Fruit fly (Drosophila melanogaster) whole organism, wandering third instar larva: ENCODE results near the gene CG13738.

ENCODE experiments used
- Abd-B ChIP-seq: fragments of >200 bp; optimal IDR thresholded peaks from 2 replicates; lab custom pipeline; 2017; ENCODE audit warnings: missing biosample characterization, missing genetic modification characterization
- CG32264 ChIP-seq: fragments of 200-800 bp; sonication (Bioruptor generic); optimal IDR thresholded peaks from 2 replicates; lab custom pipeline; 2016; ENCODE audit warnings: missing biosample characterization, missing genetic modification characterization
- CG9705 ChIP-seq: fragments of 200-800 bp; sonication (Bioruptor generic); optimal IDR thresholded peaks from 2 replicates; lab custom pipeline; 2018; ENCODE audit warnings: missing biosample characterization, mild to moderate bottlenecking, missing genetic modification characterization
- CrebA ChIP-seq: fragments of 200-800 bp; sonication (Bioruptor generic); optimal IDR thresholded peaks from 2 replicates; lab custom pipeline; 2016; ENCODE audit warnings: missing biosample characterization, mild to moderate bottlenecking, missing genetic modification characterization, borderline replicate concordance
- Dfd ChIP-seq: fragments of >200 bp; optimal IDR thresholded peaks from 2 replicates; lab custom pipeline; 2017; ENCODE audit warnings: missing biosample characterization, missing genetic modification characterization
- Dif ChIP-seq: fragments of 200-275, 200-300 bp; sonication (Bioruptor generic); optimal IDR thresholded peaks from 2 replicates; lab custom pipeline; 2018; ENCODE audit warnings: missing biosample characterization, missing genetic modification characterization; ENCODE audit not compliant: partially characterized antibody
- GATAd ChIP-seq: sonication (Bioruptor generic); optimal IDR thresholded peaks from 2 replicates; lab custom pipeline; 2016; ENCODE audit warnings: missing biosample characterization, missing genetic modification characterization
- HLH106 ChIP-seq: fragments of 200-800 bp; optimal IDR thresholded peaks from 3 replicates; lab custom pipeline; 2019; ENCODE audit warnings: missing biosample characterization, mild to moderate bottlenecking, missing genetic modification characterization, moderate library complexity
- Hr78 ChIP-seq: fragments of >200 bp; optimal IDR thresholded peaks from 2 replicates; lab custom pipeline; 2017; ENCODE audit warnings: missing biosample characterization, missing genetic modification characterization
- Hr83 ChIP-seq: fragments of 200-300 bp; sonication (Bioruptor generic); optimal IDR thresholded peaks from 2 replicates; lab custom pipeline; 2016; ENCODE audit warnings: missing biosample characterization, mild to moderate bottlenecking, missing genetic modification characterization, moderate library complexity; ENCODE audit not compliant: poor library complexity, severe bottlenecking
- Mio ChIP-seq: sonication (Bioruptor generic); optimal IDR thresholded peaks from 2 replicates; lab custom pipeline; 2016; ENCODE audit warnings: missing biosample characterization, missing genetic modification characterization
- Myc ChIP-seq: fragments of >200 bp; optimal IDR thresholded peaks from 2 replicates; lab custom pipeline; 2017
- OdsH ChIP-seq: fragments of 200-800 bp; sonication (Bioruptor generic); optimal IDR thresholded peaks from 2 replicates; lab custom pipeline; 2016; ENCODE audit warnings: missing biosample characterization, mild to moderate bottlenecking, missing genetic modification characterization
- Rel ChIP-seq, 2 experiments: fragments of 200-800 bp; sonication (Bioruptor generic) in 1 of 2; optimal IDR thresholded peaks; 2 replicates in 1 of 2; 3 replicates in 1 of 2; lab custom pipeline; 2016 to 2019; ENCODE audit warnings: mild to moderate bottlenecking in 2 of 2, missing biosample characterization in 2 of 2, missing genetic modification characterization in 2 of 2, moderate library complexity in 1 of 2
- Sp1 ChIP-seq: fragments of 200-800 bp; sonication (Bioruptor generic); optimal IDR thresholded peaks from 3 replicates; lab custom pipeline; 2019; ENCODE audit warnings: missing biosample characterization, mild to moderate bottlenecking, missing genetic modification characterization, moderate library complexity
- Vsx2 ChIP-seq: fragments of 200-300, 225-300 bp; sonication (Bioruptor generic); optimal IDR thresholded peaks from 2 replicates; lab custom pipeline; 2018; ENCODE audit warnings: missing biosample characterization, missing genetic modification characterization; ENCODE audit not compliant: partially characterized antibody
- br ChIP-seq: fragments of 200-800 bp; sonication (Bioruptor generic); optimal IDR thresholded peaks from 2 replicates; lab custom pipeline; 2016; ENCODE audit warnings: missing biosample characterization, missing genetic modification characterization
- brk ChIP-seq: fragments of 200-800 bp; sonication (Bioruptor generic); optimal IDR thresholded peaks from 2 replicates; lab custom pipeline; 2016; ENCODE audit warnings: missing biosample characterization, mild to moderate bottlenecking, missing genetic modification characterization
- dl ChIP-seq, 2 experiments: fragments of 175-275, 200-275 bp in 1 of 2; fragments of 200-275 bp in 1 of 2; sonication (Bioruptor generic); optimal IDR thresholded peaks; lab custom pipeline; 2018; ENCODE audit warnings: mild to moderate bottlenecking in 2 of 2, missing biosample characterization in 2 of 2, missing genetic modification characterization in 2 of 2, moderate library complexity in 2 of 2; ENCODE audit not compliant: partially characterized antibody in 2 of 2, insufficient read depth in 1 of 2
- dmrt93B ChIP-seq: fragments of 200-800 bp; sonication (Bioruptor generic); optimal IDR thresholded peaks from 2 replicates; lab custom pipeline; 2018; ENCODE audit warnings: missing biosample characterization, mild to moderate bottlenecking, missing genetic modification characterization
- dsf ChIP-seq: sonication (Bioruptor generic); optimal IDR thresholded peaks from 2 replicates; lab custom pipeline; 2016; ENCODE audit warnings: missing biosample characterization, missing genetic modification characterization, borderline replicate concordance
- ey ChIP-seq: fragments of 200-800 bp; sonication (Bioruptor generic); optimal IDR thresholded peaks from 2 replicates; lab custom pipeline; 2016; ENCODE audit warnings: missing biosample characterization, missing genetic modification characterization
- foxo ChIP-seq, 2 experiments: fragments of 200-800 bp; sonication (Bioruptor generic); optimal IDR thresholded peaks; 2 replicates in 1 of 2; 3 replicates in 1 of 2; lab custom pipeline; 2016 to 2017; ENCODE audit warnings: missing biosample characterization in 2 of 2, missing genetic modification characterization in 2 of 2
- fru ChIP-seq: fragments of 200-800 bp; sonication (Bioruptor generic); optimal IDR thresholded peaks from 3 replicates; lab custom pipeline; 2016; ENCODE audit warnings: missing biosample characterization, mild to moderate bottlenecking, missing genetic modification characterization
- h ChIP-seq: fragments of 200-800 bp; sonication (Bioruptor generic); optimal IDR thresholded peaks from 3 replicates; lab custom pipeline; 2016; ENCODE audit warnings: missing biosample characterization, mild to moderate bottlenecking, missing genetic modification characterization
- jim ChIP-seq: fragments of 175-275, 200-325 bp; sonication (Bioruptor generic); optimal IDR thresholded peaks from 2 replicates; lab custom pipeline; 2016; ENCODE audit warnings: missing biosample characterization, mild to moderate bottlenecking, missing genetic modification characterization
- lola ChIP-seq: fragments of >200 bp; optimal IDR thresholded peaks from 2 replicates; lab custom pipeline; 2017; ENCODE audit warnings: missing biosample characterization, missing genetic modification characterization
- pan ChIP-seq: fragments of >200 bp; optimal IDR thresholded peaks from 2 replicates; lab custom pipeline; 2017
- psq ChIP-seq: fragments of 200-800 bp; sonication (Bioruptor generic); optimal IDR thresholded peaks from 3 replicates; lab custom pipeline; 2017; ENCODE audit warnings: missing biosample characterization, mild to moderate bottlenecking, missing genetic modification characterization, moderate library complexity
- rgr ChIP-seq: fragments of 200-800 bp; sonication (Bioruptor generic); optimal IDR thresholded peaks from 3 replicates; lab custom pipeline; 2016; ENCODE audit warnings: missing biosample characterization, mild to moderate bottlenecking, missing genetic modification characterization
- sage ChIP-seq: fragments of 200-800 bp; sonication (Bioruptor generic); optimal IDR thresholded peaks from 2 replicates; lab custom pipeline; 2016; ENCODE audit warnings: missing biosample characterization, mild to moderate bottlenecking, missing genetic modification characterization
- sv ChIP-seq: fragments of 200-800 bp; sonication (Bioruptor generic); optimal IDR thresholded peaks from 3 replicates; lab custom pipeline; 2016; ENCODE audit warnings: missing biosample characterization, missing genetic modification characterization
- tai ChIP-seq: sonication (Bioruptor generic); optimal IDR thresholded peaks from 2 replicates; lab custom pipeline; 2016; ENCODE audit warnings: missing biosample characterization, missing genetic modification characterization
- usp ChIP-seq: fragments of >200 bp; optimal IDR thresholded peaks from 2 replicates; lab custom pipeline; 2017; ENCODE audit warnings: missing biosample characterization, missing genetic modification characterization
- woc ChIP-seq: sonication (Bioruptor generic); optimal IDR thresholded peaks from 2 replicates; lab custom pipeline; 2016; ENCODE audit warnings: missing biosample characterization, mild to moderate bottlenecking, missing genetic modification characterization

CG13738 gene

dm6 chr3L:13973377-13974111, at the start of gene CG13738, which contains the start of gene Hsc70-1:
TSS of gene CG13738 (minus strand) at chr3L:13973477.
TSS of gene Hsc70-1 (plus strand) at chr3L:13974061.
- TF ChIP-seq woc (GFP tag; lab: Kevin White, UChicago) = no peak
- no peak for TF ChIP-seq lola (GFP tag; lab: Kevin White, UChicago)
- TF ChIP-seq, all 38 proteins: peak for 0

dm6 chr3L:14006704-14007126, 33.4 kb upstream of the CG13738 start:
- TF ChIP-seq h (GFP tag; lab: Kevin White, UChicago) = no peak
- TF ChIP-seq psq (GFP tag; lab: Kevin White, UChicago) = peak; percentile 85

- no peak for TF ChIP-seq woc (GFP tag; lab: Kevin White, UChicago)
- TF ChIP-seq Mio = no peak
- no peak for TF ChIP-seq Sp1
- no peak for TF ChIP-seq CG32264 (GFP tag; lab: Kevin White, UChicago)
- TF ChIP-seq Myc (lab: Kevin White, UChicago) = no peak
- TF ChIP-seq Vsx2 (GFP tag; lab: Kevin White, UChicago) = no peak
- no peak for TF ChIP-seq psq (GFP tag; lab: Kevin White, UChicago)
- TF ChIP-seq fru = no peak
- no peak for TF ChIP-seq Hr83 (GFP tag; lab: Kevin White, UChicago)
- no peak for TF ChIP-seq brk (GFP tag; lab: Kevin White, UChicago)
- TF ChIP-seq h (GFP tag; lab: Kevin White, UChicago) = no peak
- TF ChIP-seq foxo (GFP tag; optimal IDR thresholded peaks at IDR 0.05; lab: Kevin White, UChicago) = no peak
- no peak for TF ChIP-seq CrebA (GFP tag; lab: Kevin White, UChicago)
- no peak for TF ChIP-seq Abd-B (GFP tag; lab: Kevin White, UChicago)
- TF ChIP-seq lola (GFP tag; lab: Kevin White, UChicago) = no peak
- TF ChIP-seq sage (GFP tag; lab: Kevin White, UChicago) = no peak
- TF ChIP-seq Dif (GFP tag; lab: Kevin White, UChicago) = no peak
- no peak for TF ChIP-seq Hr78
- no peak for TF ChIP-seq dmrt93B (GFP tag; lab: Kevin White, UChicago)
- TF ChIP-seq OdsH = no peak
- TF ChIP-seq, all 38 proteins: peak for 0
Observed at dm6 chr3L:14005627-14006287, 32.5 kb upstream of the CG13738 start.

- TF ChIP-seq CrebA (GFP tag; lab: Kevin White, UChicago) (no peak), usp (GFP tag; lab: Kevin White, UChicago) (no peak), woc (GFP tag; lab: Kevin White, UChicago) (peak; percentile 94), lola (GFP tag; lab: Kevin White, UChicago) (no peak), pan (no peak), brk (GFP tag; lab: Kevin White, UChicago) (no peak), Rel (GFP tag; optimal IDR thresholded peaks at IDR 0.05; lab: Kevin White, UChicago) (peak; percentile 91), Rel (tag; optimal IDR thresholded peaks at IDR 0.05; lab: Kevin White, UChicago) (peak; percentile 95), fru (peak; percentile 99), foxo (GFP tag; optimal IDR thresholded peaks at IDR 0.05; lab: Kevin White, UChicago) (peak; percentile 96 to 99), dmrt93B (GFP tag; lab: Kevin White, UChicago) (peak; percentile 96), Abd-B (GFP tag; lab: Kevin White, UChicago) (no peak), dl (GFP tag; optimal IDR thresholded peaks at IDR 0.05; lab: Kevin White, UChicago; ENCODE audit: insufficient read depth in 1 of 2, partially characterized antibody in 2 of 2) (no peak), sv (peak; percentile 95), Mio (peak; percentile 90), OdsH (peak; percentile 99), h (GFP tag; lab: Kevin White, UChicago) (peak; percentile 99), Vsx2 (GFP tag; lab: Kevin White, UChicago) (no peak), Dfd (GFP tag; lab: Kevin White, UChicago) (no peak), Sp1 (peak; percentile 95), ey (GFP tag; lab: Kevin White, UChicago) (peak; percentile 99), rgr (GFP tag; lab: Kevin White, UChicago) (peak; percentile 99), Hr83 (GFP tag; lab: Kevin White, UChicago) (peak; percentile 89), GATAd (GFP tag; lab: Kevin White, UChicago) (no peak), dsf (GFP tag; lab: Kevin White, UChicago) (peak; percentile 75), Myc (lab: Kevin White, UChicago) (no peak), tai (GFP tag; lab: Kevin White, UChicago) (no peak), br (peak; percentile 99), CG9705 (GFP tag; lab: Kevin White, UChicago) (peak; percentile 82), HLH106 (tag; lab: Kevin White, UChicago) (peak; percentile 90), psq (GFP tag; lab: Kevin White, UChicago) (peak; percentile 97), jim (GFP tag; lab: Kevin White, UChicago) (peak; percentile 41), Hr78 (no peak), CG32264 (GFP tag; lab: Kevin White, UChicago) (peak; percentile 98)
- TF ChIP-seq, all 38 proteins: peak for 20
Observed at dm6 chr3L:14004963-14005458, 31.7 kb upstream of the CG13738 start.
